Fruit fly (Drosophila melanogaster) whole organism, embryonic: ENCODE results near the gene CG15528.
A peak's percentile ranks its signal among the peaks of the same experiment; 100 is the strongest.

Experiments
- CG10274 ChIP-seq: fragments of 200-800 bp; sonication (Bioruptor generic); optimal IDR thresholded peaks from 3 replicates; lab custom pipeline; 2017; ENCODE audit warnings: missing biosample characterization, mild to moderate bottlenecking, missing genetic modification characterization
- CG10543 ChIP-seq: fragments of 200-800 bp; sonication (Bioruptor generic); optimal IDR thresholded peaks from 3 replicates; lab custom pipeline; 2017; ENCODE audit warnings: missing biosample characterization, mild to moderate bottlenecking, missing genetic modification characterization, moderate library complexity
- CG1233 ChIP-seq: fragments of 200-800 bp; sonication (Bioruptor generic); optimal IDR thresholded peaks from 4 replicates; lab custom pipeline; 2018; ENCODE audit warnings: missing biosample characterization, mild to moderate bottlenecking, missing genetic modification characterization
- CG12744 ChIP-seq: fragments of 200-800 bp; sonication (Bioruptor generic); optimal IDR thresholded peaks from 2 replicates; lab custom pipeline; 2016; ENCODE audit warnings: missing biosample characterization, missing genetic modification characterization
- CG13894 ChIP-seq: fragments of 200-800 bp; sonication (Bioruptor generic); optimal IDR thresholded peaks from 3 replicates; lab custom pipeline; 2018; ENCODE audit warnings: missing biosample characterization, mild to moderate bottlenecking, missing genetic modification characterization, moderate library complexity
- CG14860 ChIP-seq: fragments of 200-800 bp; sonication (Bioruptor generic); IDR thresholded peaks from 3 replicates; pipeline ENCODE4 v1.3.6; 2022; ENCODE audit warnings: missing biosample characterization, missing genetic modification characterization; ENCODE audit not compliant: partially characterized antibody
- CG1647 ChIP-seq: fragments of 200-800 bp; sonication (Bioruptor generic); optimal IDR thresholded peaks from 3 replicates; lab custom pipeline; 2016; ENCODE audit warnings: missing biosample characterization, missing genetic modification characterization
- CG16813 ChIP-seq: fragments of 200-800 bp; sonication (Bioruptor generic); IDR thresholded peaks from 3 replicates; pipeline ENCODE4 v1.3.6; 2022; ENCODE audit warnings: missing biosample characterization, missing genetic modification characterization; ENCODE audit not compliant: partially characterized antibody
- CG2116 ChIP-seq: fragments of 200-800 bp; sonication (Bioruptor generic); optimal IDR thresholded peaks from 3 replicates; lab custom pipeline; 2018; ENCODE audit warnings: missing biosample characterization, mild to moderate bottlenecking, missing genetic modification characterization
- CG2120 ChIP-seq: fragments of 200-800 bp; sonication (Bioruptor generic); optimal IDR thresholded peaks from 3 replicates; lab custom pipeline; 2016; ENCODE audit warnings: missing biosample characterization, missing genetic modification characterization
- CG30431 ChIP-seq: fragments of 200-800 bp; sonication (Bioruptor generic); optimal IDR thresholded peaks from 2 replicates; lab custom pipeline; 2017; ENCODE audit warnings: missing biosample characterization, missing genetic modification characterization
- CG3407 ChIP-seq: fragments of 200-800 bp; sonication (Bioruptor generic); optimal IDR thresholded peaks from 2 replicates; lab custom pipeline; 2018; ENCODE audit warnings: missing biosample characterization, mild to moderate bottlenecking, missing genetic modification characterization
- CG4617 ChIP-seq: fragments of 200-800 bp; sonication (Bioruptor generic); optimal IDR thresholded peaks from 3 replicates; lab custom pipeline; 2016; ENCODE audit warnings: missing biosample characterization, missing genetic modification characterization, borderline replicate concordance
- CG6683 ChIP-seq: fragments of 200-800 bp; sonication (Bioruptor generic); optimal IDR thresholded peaks from 2 replicates; lab custom pipeline; 2017; ENCODE audit warnings: missing biosample characterization, mild to moderate bottlenecking, missing genetic modification characterization, missing genetic modification reagents
- CG6854 ChIP-seq: fragments of 200-800 bp; sonication (Bioruptor generic); optimal IDR thresholded peaks from 3 replicates; lab custom pipeline; 2017; ENCODE audit warnings: missing biosample characterization, mild to moderate bottlenecking, missing genetic modification characterization
- CG7963 ChIP-seq: fragments of 200-800 bp; sonication (Bioruptor generic); IDR thresholded peaks from 3 replicates; pipeline ENCODE4 v1.3.6; 2022; ENCODE audit warnings: missing biosample characterization, missing genetic modification characterization; ENCODE audit not compliant: partially characterized antibody
- CG9609 ChIP-seq: fragments of 200-800 bp; sonication (Bioruptor generic); optimal IDR thresholded peaks from 3 replicates; lab custom pipeline; 2016; ENCODE audit warnings: missing biosample characterization, missing genetic modification characterization
- D19A ChIP-seq: fragments of 200-800 bp; optimal IDR thresholded peaks from 3 replicates; lab custom pipeline; 2019; ENCODE audit warnings: missing biosample characterization, mild to moderate bottlenecking, missing genetic modification characterization, moderate library complexity
- Dp ChIP-seq: fragments of 200-800 bp; sonication (Bioruptor generic); optimal IDR thresholded peaks from 2 replicates; lab custom pipeline; 2018; ENCODE audit warnings: missing biosample characterization, mild to moderate bottlenecking, missing genetic modification characterization, moderate library complexity
- Dref ChIP-seq: fragments of 200-800 bp; sonication (Bioruptor generic); IDR thresholded peaks from 2 replicates; pipeline ENCODE4 v1.3.6; 2022; ENCODE audit warnings: missing biosample characterization, missing genetic modification characterization
- Ets65A ChIP-seq: fragments of 200-800 bp; sonication (Bioruptor generic); peaks from one replicate; lab custom pipeline; 2016; ENCODE audit warnings: missing biosample characterization, missing genetic modification characterization
- Ets97D ChIP-seq: fragments of 200-800 bp; sonication (Bioruptor generic); optimal IDR thresholded peaks from 3 replicates; lab custom pipeline; 2016; ENCODE audit warnings: missing biosample characterization, missing genetic modification characterization
- HLH4C ChIP-seq: fragments of 200-800 bp; sonication (Bioruptor generic); IDR thresholded peaks from 3 replicates; pipeline ENCODE4 v1.3.6; 2022; ENCODE audit warnings: missing biosample characterization, missing genetic modification characterization; ENCODE audit not compliant: partially characterized antibody
- MBD-R2 ChIP-seq: fragments of 200-800 bp; sonication (Bioruptor generic); IDR thresholded peaks from 2 replicates; pipeline ENCODE4 v1.3.6; 2022; ENCODE audit warnings: missing biosample characterization, missing genetic modification characterization
- MESR4 ChIP-seq: fragments of 200-800 bp; sonication (Bioruptor generic); optimal IDR thresholded peaks from 2 replicates; lab custom pipeline; 2018; ENCODE audit warnings: missing biosample characterization, mild to moderate bottlenecking, missing genetic modification characterization, moderate library complexity
- NC2α ChIP-seq: fragments of 200-800 bp; sonication (Bioruptor generic); optimal IDR thresholded peaks from 2 replicates; lab custom pipeline; 2016; ENCODE audit warnings: missing biosample characterization, missing genetic modification characterization
- NK7.1 ChIP-seq: fragments of 200-800 bp; sonication (Bioruptor generic); optimal IDR thresholded peaks from 3 replicates; lab custom pipeline; 2016; ENCODE audit warnings: missing biosample characterization, missing genetic modification characterization
- Opbp ChIP-seq: fragments of 200-800 bp; sonication (Bioruptor generic); IDR thresholded peaks from 3 replicates; pipeline ENCODE4 v1.3.6; 2022; ENCODE audit warnings: missing biosample characterization, missing genetic modification characterization; ENCODE audit not compliant: partially characterized antibody
- PHDP ChIP-seq: fragments of 200-800 bp; sonication (Bioruptor generic); optimal IDR thresholded peaks from 3 replicates; lab custom pipeline; 2018; ENCODE audit warnings: missing biosample characterization, mild to moderate bottlenecking, missing genetic modification characterization, moderate library complexity
- Scr ChIP-seq: fragments of 200-800 bp; sonication (Bioruptor generic); IDR thresholded peaks from 2 replicates; pipeline ENCODE4 v1.3.6; 2022; ENCODE audit warnings: missing biosample characterization, missing genetic modification characterization; ENCODE audit not compliant: partially characterized antibody
- Sry-δ ChIP-seq: fragments of 200-800 bp; sonication (Bioruptor generic); optimal IDR thresholded peaks from 2 replicates; lab custom pipeline; 2016; ENCODE audit warnings: missing biosample characterization, missing genetic modification characterization
- YL-1 ChIP-seq: fragments of 200-800 bp; sonication (Bioruptor generic); optimal IDR thresholded peaks from 3 replicates; lab custom pipeline; 2017; ENCODE audit warnings: missing biosample characterization, mild to moderate bottlenecking, missing genetic modification characterization
- ara ChIP-seq: fragments of 200-800 bp; sonication (Bioruptor generic); IDR thresholded peaks from 2 replicates; pipeline ENCODE4 v1.3.6; 2022; ENCODE audit warnings: missing biosample characterization, missing genetic modification characterization
- bigmax ChIP-seq: fragments of 200-800 bp; sonication (Bioruptor generic); optimal IDR thresholded peaks from 2 replicates; lab custom pipeline; 2018; ENCODE audit warnings: missing biosample characterization, mild to moderate bottlenecking, missing genetic modification characterization
- br ChIP-seq: fragments of >200 bp; optimal IDR thresholded peaks from 2 replicates; lab custom pipeline; 2017
- btn ChIP-seq: fragments of 200-800 bp; sonication (Bioruptor generic); optimal IDR thresholded peaks from 2 replicates; lab custom pipeline; 2016; ENCODE audit warnings: missing biosample characterization, missing genetic modification characterization
- crp ChIP-seq, 2 experiments: fragments of 200-800 bp; sonication (Bioruptor generic); optimal IDR thresholded peaks; 2 replicates in 1 of 2; 3 replicates in 1 of 2; lab custom pipeline; 2017; ENCODE audit warnings: missing biosample characterization in 2 of 2, missing genetic modification characterization in 2 of 2, mild to moderate bottlenecking in 1 of 2, moderate library complexity in 1 of 2
- gfzf ChIP-seq: fragments of 200-800 bp; sonication (Bioruptor generic); optimal IDR thresholded peaks from 2 replicates; lab custom pipeline; 2016; ENCODE audit warnings: missing biosample characterization, mild to moderate bottlenecking, missing genetic modification characterization, moderate library complexity
- grau ChIP-seq: fragments of 200-800 bp; optimal IDR thresholded peaks from 3 replicates; lab custom pipeline; 2019; ENCODE audit warnings: missing biosample characterization, mild to moderate bottlenecking, missing genetic modification characterization, moderate library complexity
- her ChIP-seq: fragments of 200-800 bp; sonication (Bioruptor generic); optimal IDR thresholded peaks from 2 replicates; lab custom pipeline; 2016; ENCODE audit warnings: missing biosample characterization, missing genetic modification characterization
- klu ChIP-seq: fragments of 200-800 bp; sonication (Bioruptor generic); IDR thresholded peaks from 2 replicates; pipeline ENCODE4 v1.3.6; 2022; ENCODE audit warnings: missing biosample characterization, missing genetic modification characterization
- knrl ChIP-seq: fragments of 200-800 bp; sonication (Bioruptor generic); IDR thresholded peaks from 3 replicates; pipeline ENCODE4 v1.3.6; 2022; ENCODE audit warnings: missing biosample characterization, missing genetic modification characterization; ENCODE audit not compliant: partially characterized antibody
- nerfin-1 ChIP-seq: fragments of 200-800 bp; sonication (Bioruptor generic); optimal IDR thresholded peaks from 3 replicates; lab custom pipeline; 2019; ENCODE audit warnings: missing biosample characterization, mild to moderate bottlenecking, missing genetic modification characterization, moderate library complexity
- nerfin-2 ChIP-seq: fragments of 200-800 bp; sonication (Bioruptor generic); IDR thresholded peaks from 2 replicates; pipeline ENCODE4 v1.3.6; 2022; ENCODE audit warnings: missing biosample characterization, missing genetic modification characterization; ENCODE audit not compliant: partially characterized antibody
- pb ChIP-seq: fragments of 200-800 bp; sonication (Bioruptor generic); optimal IDR thresholded peaks from 3 replicates; lab custom pipeline; 2016; ENCODE audit warnings: missing biosample characterization, missing genetic modification characterization
- pzg ChIP-seq: fragments of 200-800 bp; sonication (Bioruptor generic); optimal IDR thresholded peaks from 3 replicates; lab custom pipeline; 2018; ENCODE audit warnings: missing biosample characterization, mild to moderate bottlenecking, missing genetic modification characterization, moderate library complexity
- scrt ChIP-seq: fragments of 200-800 bp; sonication (Bioruptor generic); optimal IDR thresholded peaks from 2 replicates; lab custom pipeline; 2018; ENCODE audit warnings: missing biosample characterization, mild to moderate bottlenecking, missing genetic modification characterization, moderate library complexity
- sna ChIP-seq: fragments of 200-800 bp; sonication (Bioruptor generic); IDR thresholded peaks from 2 replicates; pipeline ENCODE4 v1.3.6; 2022; ENCODE audit warnings: missing biosample characterization, missing genetic modification characterization; ENCODE audit not compliant: partially characterized antibody
- unc-4 ChIP-seq: fragments of 200-800 bp; sonication (Bioruptor generic); IDR thresholded peaks from 2 replicates; pipeline ENCODE4 v1.3.6; 2022; ENCODE audit warnings: missing biosample characterization, missing genetic modification characterization; ENCODE audit not compliant: partially characterized antibody

CG15528 gene

DNA sequence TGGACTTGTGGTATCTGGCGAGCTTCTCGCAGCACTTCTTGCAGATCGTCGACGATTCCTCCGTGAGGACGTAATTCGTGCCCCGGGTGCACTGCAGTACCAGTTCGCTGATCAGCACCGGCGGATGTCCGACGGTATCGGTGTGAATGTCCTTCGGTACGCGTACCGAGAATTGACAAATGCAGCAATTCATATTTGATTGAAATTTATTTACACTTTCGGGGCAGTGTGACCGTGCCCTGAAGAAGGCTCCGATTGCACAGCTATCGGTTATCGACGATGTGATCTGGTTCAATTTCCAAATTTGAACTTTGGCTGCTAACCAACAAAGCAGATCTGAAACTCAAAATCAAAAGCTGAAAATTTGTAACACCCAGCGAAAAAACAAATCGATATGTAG, 15.3 kb downstream of the CG15528 start, which contains the start of gene ZIPIC (continued):
- TF ChIP-seq CG10274 (no peak), gfzf (GFP tag; lab: Kevin White, UChicago) (peak; percentile 50), D19A (tag; lab: Kevin White, UChicago) (no peak), CG6854 (GFP tag; lab: Kevin White, UChicago) (no peak), btn (no peak), CG9609 (GFP tag; lab: Kevin White, UChicago) (no peak), CG14860 (GFP tag; lab: Robert Waterston, UW) (no peak; the same call in 2 of the 3 replicates), bigmax (GFP tag; lab: Kevin White, UChicago) (peak; percentile 30), CG10543 (GFP tag; lab: Kevin White, UChicago) (no peak), her (GFP tag; lab: Kevin White, UChicago) (no peak), Ets97D (GFP tag; lab: Kevin White, UChicago) (peak; percentile 8), CG16813 (peak; percentile 56; the same call in 2 of the 3 replicates), klu (GFP tag; lab: Robert Waterston, UW) (no peak), HLH4C (GFP tag; lab: Robert Waterston, UW) (peak; percentile 74), Sry-δ (peak; percentile 61), NC2α (GFP tag; lab: Kevin White, UChicago) (no peak), Ets65A (GFP tag; lab: Kevin White, UChicago) (no peak), pzg (GFP tag; lab: Kevin White, UChicago) (peak; percentile 67), CG30431 (no peak), CG6683 (GFP tag; lab: Kevin White, UChicago) (no peak), CG12744 (no peak), br (lab: Kevin White, UChicago) (no peak), Dref (GFP tag; lab: Robert Waterston, UW) (peak; percentile 80), knrl (GFP tag; lab: Robert Waterston, UW) (peak; percentile 36; the same call in 1 of the 3 replicates), CG7963 (GFP tag; lab: Robert Waterston, UW) (0 out of 3 replicates have a peak, but pooled peaks have one; percentile 7), ara (GFP tag; lab: Robert Waterston, UW) (no peak), CG1233 (GFP tag; lab: Kevin White, UChicago) (no peak), MBD-R2 (GFP tag; lab: Robert Waterston, UW) (peak; percentile 94), Scr (GFP tag; lab: Robert Waterston, UW) (peak; percentile 42; the same call in 1 of the 2 replicates), sna (peak; percentile 61; the same call in 1 of the 2 replicates), CG4617 (GFP tag; lab: Kevin White, UChicago) (peak; percentile 84), MESR4 (GFP tag; lab: Kevin White, UChicago) (peak; percentile 75), pb (GFP tag; lab: Kevin White, UChicago) (no peak), Dp (peak; percentile 80), nerfin-1 (tag; lab: Kevin White, UChicago) (no peak), unc-4 (GFP tag; lab: Robert Waterston, UW) (peak; percentile 58), PHDP (no peak), CG2120 (GFP tag; lab: Kevin White, UChicago) (no peak), CG3407 (no peak), CG1647 (no peak), scrt (no peak), NK7.1 (no peak), crp (GFP tag; optimal IDR thresholded peaks at IDR 0.05; lab: Kevin White, UChicago) (no peak), nerfin-2 (GFP tag; lab: Robert Waterston, UW) (peak; percentile 48; the same call in 1 of the 2 replicates), CG2116 (peak; percentile 46), CG13894 (no peak), grau (no peak), Opbp (GFP tag; lab: Robert Waterston, UW) (peak; percentile 64; the same call in 1 of the 3 replicates), YL-1 (GFP tag; lab: Kevin White, UChicago) (peak; percentile 70)
